Fruit fly (Drosophila melanogaster): ENCODE data around the gene ppk19.
A peak's percentile ranks its signal among the peaks of the same experiment; 100 is the strongest.

The ppk19 gene

dm6 chr3R:29690539-29690852 lies 18.2 kb downstream of the ppk19 start (continued):
- TF ChIP-seq CG17359 (tag; optimal IDR thresholded peaks at IDR 0.05): peak; percentile 61
- peak; percentile 32 for TF ChIP-seq tap (tag; optimal IDR thresholded peaks at IDR 0.05)
- peak; percentile 12 for TF ChIP-seq CG33557 (GFP tag; optimal IDR thresholded peaks at IDR 0.05)
- TF ChIP-seq rib (GFP tag; IDR thresholded peaks at IDR 0.05): no peak
- peak; percentile 47 for TF ChIP-seq CG14710 (tag; optimal IDR thresholded peaks at IDR 0.05)
- TF ChIP-seq dmrt99B (tag; optimal IDR thresholded peaks at IDR 0.05): peak; percentile 81
- TF ChIP-seq CG1603 (tag; optimal IDR thresholded peaks at IDR 0.05): peak; percentile 71
- TF ChIP-seq tio (GFP tag; optimal IDR thresholded peaks at IDR 0.05): no peak
- no peak for TF ChIP-seq Jarid2 (GFP tag; optimal IDR thresholded peaks at IDR 0.05)
- TF ChIP-seq CG8924 (tag; optimal IDR thresholded peaks at IDR 0.05): peak; percentile 37
- no peak for TF ChIP-seq Fer1 (GFP tag; optimal IDR thresholded peaks at IDR 0.05)
- peak; percentile 78 for TF ChIP-seq Med (GFP tag)
- no peak for TF ChIP-seq CG17186 (GFP tag; optimal IDR thresholded peaks at IDR 0.05)
- TF ChIP-seq fu2 (GFP tag; optimal IDR thresholded peaks at IDR 0.05): no peak
- TF ChIP-seq CG4617 (GFP tag; optimal IDR thresholded peaks at IDR 0.05; ENCODE audit: borderline replicate concordance): no peak
- no peak for TF ChIP-seq peb (GFP tag; IDR thresholded peaks at IDR 0.05)
- TF ChIP-seq CG12219 (GFP tag; optimal IDR thresholded peaks at IDR 0.05): peak; percentile 35
- TF ChIP-seq CG11085 (GFP tag; IDR thresholded peaks at IDR 0.05): no peak
- TF ChIP-seq CG34422 (GFP tag; IDR thresholded peaks at IDR 0.05): no peak
- TF ChIP-seq CG1024 (GFP tag; IDR thresholded peaks at IDR 0.05): no peak
- TF ChIP-seq HLH4C (GFP tag; IDR thresholded peaks at IDR 0.05; ENCODE audit: partially characterized antibody): no peak
- peak; percentile 22; the same call in 1 of the 2 replicates for TF ChIP-seq CG10366 (GFP tag; IDR thresholded peaks at IDR 0.05)
- TF ChIP-seq dimm (GFP tag; IDR thresholded peaks at IDR 0.05): no peak
- peak; percentile 53 for TF ChIP-seq gsb-n (tag; optimal IDR thresholded peaks at IDR 0.05)
- no peak for TF ChIP-seq pzg (GFP tag; optimal IDR thresholded peaks at IDR 0.05)
- TF ChIP-seq Eip74EF (GFP tag; optimal IDR thresholded peaks at IDR 0.05): peak in 1 of 2 experiments; percentile 12
- TF ChIP-seq Dip3 (GFP tag; optimal IDR thresholded peaks at IDR 0.05): no peak
- TF ChIP-seq CG11398 (GFP tag; optimal IDR thresholded peaks at IDR 0.05): no peak
- no peak for TF ChIP-seq HLHmδ (GFP tag; optimal IDR thresholded peaks at IDR 0.05)
- peak; percentile 26 for TF ChIP-seq CG1602 (GFP tag; optimal IDR thresholded peaks at IDR 0.05)
- TF ChIP-seq CG9817 (tag; optimal IDR thresholded peaks at IDR 0.05): peak; percentile 22
- peak in 1 of 2 experiments; percentile 77 for TF ChIP-seq bsh (GFP tag; optimal IDR thresholded peaks at IDR 0.05)
- peak; percentile 9 for TF ChIP-seq CG12071 (GFP tag; optimal IDR thresholded peaks at IDR 0.05)
- 0 out of 2 replicates have a peak, but pooled peaks have one; percentile 29 for TF ChIP-seq Drgx (GFP tag; IDR thresholded peaks at IDR 0.05)
- no peak for TF ChIP-seq CG10462 (GFP tag; optimal IDR thresholded peaks at IDR 0.05)
- peak; percentile 33 for TF ChIP-seq CG9727 (GFP tag; optimal IDR thresholded peaks at IDR 0.05)
- TF ChIP-seq croc (GFP tag; conservative IDR thresholded peaks at IDR 0.05): peak; percentile 41; the same call in 1 of the 3 replicates
- TF ChIP-seq fd102C (GFP tag; optimal IDR thresholded peaks at IDR 0.05): no peak
- TF ChIP-seq sens (GFP tag): peak; percentile 95
- TF ChIP-seq CG30431 (GFP tag; optimal IDR thresholded peaks at IDR 0.05): peak; percentile 8
- no peak for TF ChIP-seq sug (tag; optimal IDR thresholded peaks at IDR 0.05)
- peak; percentile 37 for TF ChIP-seq Xbp1 (GFP tag; optimal IDR thresholded peaks at IDR 0.05)
- 0 out of 2 replicates have a peak, but pooled peaks have one; percentile 16 for TF ChIP-seq CG10959 (GFP tag; IDR thresholded peaks at IDR 0.05)
- TF ChIP-seq CG5245 (GFP tag; optimal IDR thresholded peaks at IDR 0.05): peak; percentile 62
- TF ChIP-seq Tbp (GFP tag; optimal IDR thresholded peaks at IDR 0.05): no peak
- peak; percentile 12 for TF ChIP-seq Atf-2 (GFP tag; optimal IDR thresholded peaks at IDR 0.05)
- TF ChIP-seq HmgD (GFP tag; optimal IDR thresholded peaks at IDR 0.05): no peak
- TF ChIP-seq CG7839 (tag; optimal IDR thresholded peaks at IDR 0.05): peak; percentile 58
- TF ChIP-seq CG15269 (tag; optimal IDR thresholded peaks at IDR 0.05): peak; percentile 37
- no peak for TF ChIP-seq Deaf1 (tag; optimal IDR thresholded peaks at IDR 0.05)
- TF ChIP-seq CG11695 (GFP tag; IDR thresholded peaks at IDR 0.05): no peak

Data from whole organism, embryonic.